ENCODE assay signal across 2 fruit fly cellular contexts in genomic region chr3L:10238549-10238948, dm6.
TF ChIP-seq lines count a peak whose summit lies in the region.

No protein-coding gene starts in this region.

TF ChIP-seq in whole organism, prepupa, 60 proteins besides CTCF, POLR2A, EP300 and RAD21:
- TF ChIP-seq CG32006 (GFP tag; optimal IDR thresholded peaks at IDR 0.05; lab: Kevin White, UChicago): no peak
- no peak for TF ChIP-seq CG9139 (GFP tag; optimal IDR thresholded peaks at IDR 0.05; lab: Kevin White, UChicago)
- TF ChIP-seq vri (GFP tag; optimal IDR thresholded peaks at IDR 0.05; lab: Kevin White, UChicago): no peak
- no peak for TF ChIP-seq CG31627 (GFP tag; optimal IDR thresholded peaks at IDR 0.05; lab: Kevin White, UChicago)
- TF ChIP-seq dsx (GFP tag; optimal IDR thresholded peaks at IDR 0.05; lab: Kevin White, UChicago; ENCODE audit: poor library complexity, severe bottlenecking): peak; percentile 36
- no peak for TF ChIP-seq CG6276 (GFP tag; optimal IDR thresholded peaks at IDR 0.05; lab: Kevin White, UChicago)
- TF ChIP-seq CG3032 (tag; optimal IDR thresholded peaks at IDR 0.05; lab: Kevin White, UChicago): peak; percentile 32
- TF ChIP-seq Sox14 (GFP tag; optimal IDR thresholded peaks at IDR 0.05; lab: Kevin White, UChicago): no peak
- no peak for TF ChIP-seq Lpt (GFP tag; optimal IDR thresholded peaks at IDR 0.05; lab: Kevin White, UChicago)
- TF ChIP-seq CG15336 (GFP tag; IDR thresholded peaks at IDR 0.05; lab: Robert Waterston, UW): no peak
- TF ChIP-seq lz (GFP tag; optimal IDR thresholded peaks at IDR 0.05; lab: Kevin White, UChicago): no peak
- no peak for TF ChIP-seq CG11902 (GFP tag; optimal IDR thresholded peaks at IDR 0.05; lab: Kevin White, UChicago)
- peak; percentile 55 for TF ChIP-seq Eip78C (GFP tag; lab: Kevin White, UChicago)
- no peak for TF ChIP-seq ss (GFP tag; optimal IDR thresholded peaks at IDR 0.05; lab: Kevin White, UChicago)
- no peak for TF ChIP-seq CG3919 (GFP tag; optimal IDR thresholded peaks at IDR 0.05; lab: Kevin White, UChicago)
- TF ChIP-seq Hr39 (GFP tag; optimal IDR thresholded peaks at IDR 0.05; lab: Kevin White, UChicago): no peak
- no peak for TF ChIP-seq pdm3 (GFP tag; optimal IDR thresholded peaks at IDR 0.05; lab: Kevin White, UChicago)
- no peak for TF ChIP-seq CG34406 (GFP tag; optimal IDR thresholded peaks at IDR 0.05; lab: Kevin White, UChicago)
- TF ChIP-seq Ets96B (tag; optimal IDR thresholded peaks at IDR 0.05; lab: Kevin White, UChicago): peak; percentile 40
- no peak for TF ChIP-seq CG11294 (GFP tag; IDR thresholded peaks at IDR 0.05; lab: Robert Waterston, UW)
- no peak for TF ChIP-seq CG1621 (tag; optimal IDR thresholded peaks at IDR 0.05; lab: Kevin White, UChicago)
- TF ChIP-seq svp (GFP tag; lab: Kevin White, UChicago): no peak
- no peak for TF ChIP-seq OdsH (GFP tag; optimal IDR thresholded peaks at IDR 0.05; lab: Kevin White, UChicago)
- no peak for TF ChIP-seq CG6854 (GFP tag; optimal IDR thresholded peaks at IDR 0.05; lab: Kevin White, UChicago)
- no peak for TF ChIP-seq CG6163 (GFP tag; IDR thresholded peaks at IDR 0.05; lab: Robert Waterston, UW)
- TF ChIP-seq Gug (GFP tag; IDR thresholded peaks at IDR 0.05; lab: Robert Waterston, UW): no peak
- TF ChIP-seq CG6808 (GFP tag; optimal IDR thresholded peaks at IDR 0.05; lab: Kevin White, UChicago): no peak
- no peak for TF ChIP-seq CG16779 (tag; optimal IDR thresholded peaks at IDR 0.05; lab: Kevin White, UChicago)
- TF ChIP-seq CG4318 (GFP tag; optimal IDR thresholded peaks at IDR 0.05; lab: Kevin White, UChicago): no peak
- TF ChIP-seq fd85E (GFP tag; optimal IDR thresholded peaks at IDR 0.05; lab: Kevin White, UChicago): no peak
- no peak for TF ChIP-seq Sox15 (GFP tag; optimal IDR thresholded peaks at IDR 0.05; lab: Kevin White, UChicago)
- TF ChIP-seq CG11762 (GFP tag; optimal IDR thresholded peaks at IDR 0.05; lab: Kevin White, UChicago; ENCODE audit: insufficient read depth): no peak
- TF ChIP-seq Blimp-1 (GFP tag; optimal IDR thresholded peaks at IDR 0.05; lab: Kevin White, UChicago): no peak
- peak; percentile 18 for TF ChIP-seq spab (GFP tag; optimal IDR thresholded peaks at IDR 0.05; lab: Kevin White, UChicago)
- no peak for TF ChIP-seq Eip93F (GFP tag; optimal IDR thresholded peaks at IDR 0.05; lab: Kevin White, UChicago)
- TF ChIP-seq acj6 (GFP tag; optimal IDR thresholded peaks at IDR 0.05; lab: Kevin White, UChicago): no peak
- no peak for TF ChIP-seq CG6792 (GFP tag; optimal IDR thresholded peaks at IDR 0.05; lab: Kevin White, UChicago)
- TF ChIP-seq CG8119 (GFP tag; IDR thresholded peaks at IDR 0.05; lab: Robert Waterston, UW): no peak
- peak; percentile 1 for TF ChIP-seq CG10631 (GFP tag; optimal IDR thresholded peaks at IDR 0.05; lab: Kevin White, UChicago)
- no peak for TF ChIP-seq topi (GFP tag; optimal IDR thresholded peaks at IDR 0.05; lab: Kevin White, UChicago)
- no peak for TF ChIP-seq CG7368 (GFP tag; optimal IDR thresholded peaks at IDR 0.05; lab: Kevin White, UChicago)
- TF ChIP-seq net (GFP tag; optimal IDR thresholded peaks at IDR 0.05; lab: Kevin White, UChicago): no peak
- no peak for TF ChIP-seq Hr4 (GFP tag; optimal IDR thresholded peaks at IDR 0.05; lab: Kevin White, UChicago)

TF ChIP-seq in whole organism, pupa, 21 proteins besides CTCF, POLR2A, EP300 and RAD21:
- TF ChIP-seq CG17806 (tag; optimal IDR thresholded peaks at IDR 0.05; lab: Kevin White, UChicago): peak; percentile 26
- TF ChIP-seq CG9948 (tag; optimal IDR thresholded peaks at IDR 0.05; lab: Kevin White, UChicago): peak; percentile 25
- TF ChIP-seq CG13204 (GFP tag; optimal IDR thresholded peaks at IDR 0.05; lab: Kevin White, UChicago): no peak
- TF ChIP-seq CG15710 (tag; optimal IDR thresholded peaks at IDR 0.05; lab: Kevin White, UChicago): peak; percentile 50
- TF ChIP-seq CG14655 (GFP tag; optimal IDR thresholded peaks at IDR 0.05; lab: Kevin White, UChicago): peak; percentile 29
- TF ChIP-seq CG8159 (tag; optimal IDR thresholded peaks at IDR 0.05; lab: Kevin White, UChicago): peak; percentile 54
- TF ChIP-seq Ets98B (GFP tag; IDR thresholded peaks at IDR 0.05; lab: Robert Waterston, UW): no peak
TF ChIP-seq in whole organism, pupa: peak in this region for 5.
